Worm (Caenorhabditis elegans) whole organism, L2 larva: ENCODE data around the gene C16B8.4.

ENCODE experiments used
- ZK546.5 ChIP-seq: sonication (generic microtip); optimal IDR thresholded peaks from 2 replicates; lab custom pipeline; 2017; ENCODE audit warnings: missing biosample characterization, missing genetic modification characterization
- aly-2 ChIP-seq: fragments of 150-350 bp; optimal IDR thresholded peaks from 2 replicates; lab custom pipeline; 2014; ENCODE audit warnings: missing biosample characterization, missing genetic modification characterization
- ama-1 ChIP-seq: fragments of 150-350 bp; optimal IDR thresholded peaks from 2 replicates; lab custom pipeline; 2018; ENCODE audit warnings: inconsistent platforms
- elt-1 ChIP-seq: fragments of 150-350 bp; optimal IDR thresholded peaks from 2 replicates; lab custom pipeline; 2014; ENCODE audit warnings: missing biosample characterization, missing genetic modification characterization
- lsy-2 ChIP-seq, 2 experiments: fragments of 150-350 bp in 1 of 2; sonication (generic microtip) in 1 of 2; optimal IDR thresholded peaks; 2 replicates each; lab custom pipeline; 2014 to 2017; ENCODE audit warnings: missing biosample characterization in 2 of 2, missing genetic modification characterization in 2 of 2
- mdl-1 ChIP-seq, 2 experiments: fragments of 150-350 bp in 1 of 2; sonication (generic microtip) in 1 of 2; optimal IDR thresholded peaks; 2 replicates each; lab custom pipeline; 2017; ENCODE audit warnings: missing biosample characterization in 2 of 2, missing genetic modification characterization in 2 of 2
- nhr-11 ChIP-seq: fragments of 150-350 bp; optimal IDR thresholded peaks from 2 replicates; lab custom pipeline; 2014; ENCODE audit warnings: missing biosample characterization, missing genetic modification characterization
- nhr-77 ChIP-seq: fragments of 150-350 bp; optimal IDR thresholded peaks from 2 replicates; lab custom pipeline; 2014; ENCODE audit warnings: missing biosample characterization, missing genetic modification characterization
- sem-4 ChIP-seq: fragments of 150-350 bp; optimal IDR thresholded peaks from 2 replicates; lab custom pipeline; 2014; ENCODE audit warnings: missing biosample characterization, missing genetic modification reagents, missing genetic modification characterization
- skn-1 ChIP-seq: sonication (generic microtip); optimal IDR thresholded peaks from 2 replicates; lab custom pipeline; 2017; ENCODE audit warnings: missing biosample characterization, missing genetic modification characterization
- unc-39 ChIP-seq: fragments of 150-350 bp; optimal IDR thresholded peaks from 2 replicates; lab custom pipeline; 2014; ENCODE audit warnings: missing biosample characterization, missing genetic modification characterization
- unc-62 ChIP-seq: fragments of 150-350 bp; optimal IDR thresholded peaks from 2 replicates; lab custom pipeline; 2014; ENCODE audit warnings: missing biosample characterization, missing genetic modification reagents, missing genetic modification characterization
- zag-1 ChIP-seq: fragments of 150-350 bp; optimal IDR thresholded peaks from 2 replicates; lab custom pipeline; 2014; ENCODE audit warnings: missing biosample characterization, missing genetic modification characterization
- ztf-11 ChIP-seq: sonication (generic microtip); optimal IDR thresholded peaks from 2 replicates; lab custom pipeline; 2017; ENCODE audit warnings: missing biosample characterization, missing genetic modification characterization

ce11 chrX:3938950-3939349, 34.5 kb downstream of the C16B8.4 start, which contains the start of gene T19D2.3:
- TF ChIP-seq elt-1 (no peak), zag-1 (tag; lab: Kevin White, UChicago) (no peak), lsy-2 (tag; optimal IDR thresholded peaks at IDR 0.05; lab: Kevin White, UChicago) (no peak), ama-1 (lab: Kevin White, UChicago) (no peak), nhr-77 (tag; lab: Kevin White, UChicago) (no peak), mdl-1 (tag; optimal IDR thresholded peaks at IDR 0.05; lab: Kevin White, UChicago) (no peak), unc-62 (no peak), sem-4 (tag; lab: Kevin White, UChicago) (no peak), aly-2 (no peak), unc-39 (tag; lab: Kevin White, UChicago) (no peak), skn-1 (tag; lab: Kevin White, UChicago) (no peak), ZK546.5 (no peak), ztf-11 (tag; lab: Kevin White, UChicago) (no peak), nhr-11 (tag; lab: Kevin White, UChicago) (no peak)
